Worm (Caenorhabditis elegans): Measurements from ENCODE around the gene oac-52.

Gene oac-52

ce11 chrIV:4317638-4318037 is 28.8 kb downstream of the oac-52 start:
- TF ChIP-seq ref-1 (GFP tag; conservative IDR thresholded peaks at IDR 0.05) (no peak), T22C8.4 (GFP tag; IDR thresholded peaks at IDR 0.05) (peak; percentile 79)

ce11 chrIV:4316813-4317408 is 29.5 kb downstream of the oac-52 start, which contains the start of gene Y24D9B.1:
Gene Y24D9B.1 (plus strand): TSS chrIV:4317358.
- no peak for TF ChIP-seq flt-1 (GFP tag; IDR thresholded peaks at IDR 0.05)
- TF ChIP-seq med-1 (GFP tag; optimal IDR thresholded peaks at IDR 0.05; ENCODE audit: insufficient read depth), result no peak
- TF ChIP-seq ztf-29 (GFP tag; IDR thresholded peaks at IDR 0.05), result no peak

ce11 chrIV:4307227-4307946 is 39.0 kb downstream of the oac-52 start, which contains the start of gene set-9:
Gene set-9 (plus strand): TSS chrIV:4307896.
- no peak for TF ChIP-seq flt-1 (GFP tag; IDR thresholded peaks at IDR 0.05)
- no peak for TF ChIP-seq klf-2 (GFP tag; conservative IDR thresholded peaks at IDR 0.05)
- TF ChIP-seq tab-1 (GFP tag; IDR thresholded peaks at IDR 0.05), result no peak
- TF ChIP-seq ztf-29 (GFP tag; IDR thresholded peaks at IDR 0.05), result no peak
- no peak for TF ChIP-seq cog-1 (tag; optimal IDR thresholded peaks at IDR 0.05)
- TF ChIP-seq med-1 (GFP tag; optimal IDR thresholded peaks at IDR 0.05; ENCODE audit: insufficient read depth), result no peak
- TF ChIP-seq T22C8.4 (GFP tag; IDR thresholded peaks at IDR 0.05), result no peak
- no peak for TF ChIP-seq ztf-23 (GFP tag; IDR thresholded peaks at IDR 0.05)
- no peak for TF ChIP-seq ref-1 (GFP tag; conservative IDR thresholded peaks at IDR 0.05)

ce11 chrIV:4306317-4306716 is 40.1 kb downstream of the oac-52 start:
- no peak for TF ChIP-seq klf-2 (GFP tag; conservative IDR thresholded peaks at IDR 0.05)
- no peak for TF ChIP-seq ztf-23 (GFP tag; IDR thresholded peaks at IDR 0.05)
- TF ChIP-seq cog-1 (tag; optimal IDR thresholded peaks at IDR 0.05), result no peak
- TF ChIP-seq tab-1 (GFP tag; IDR thresholded peaks at IDR 0.05), result no peak
- no peak for TF ChIP-seq flt-1 (GFP tag; IDR thresholded peaks at IDR 0.05)
- no peak for TF ChIP-seq ref-1 (GFP tag; conservative IDR thresholded peaks at IDR 0.05)
- TF ChIP-seq T22C8.4 (GFP tag; IDR thresholded peaks at IDR 0.05), result no peak
- no peak for TF ChIP-seq med-1 (GFP tag; optimal IDR thresholded peaks at IDR 0.05; ENCODE audit: insufficient read depth)
- TF ChIP-seq ztf-29 (GFP tag; IDR thresholded peaks at IDR 0.05), result no peak

ce11 chrIV:4301202-4301601 is 45.2 kb downstream of the oac-52 start, which contains the start of gene lgc-22:
Gene lgc-22 (plus strand): TSS chrIV:4301306.
- TF ChIP-seq T22C8.4 (GFP tag; IDR thresholded peaks at IDR 0.05), result no peak
- TF ChIP-seq tab-1 (GFP tag; IDR thresholded peaks at IDR 0.05), result peak; percentile 41; the same call in 1 of the 2 replicates

- no peak for TF ChIP-seq klf-2 (GFP tag; conservative IDR thresholded peaks at IDR 0.05)
- TF ChIP-seq flt-1 (GFP tag; IDR thresholded peaks at IDR 0.05), result no peak
- TF ChIP-seq cog-1 (tag; optimal IDR thresholded peaks at IDR 0.05), result no peak
- no peak for TF ChIP-seq ztf-23 (GFP tag; IDR thresholded peaks at IDR 0.05)
- no peak for TF ChIP-seq ztf-29 (GFP tag; IDR thresholded peaks at IDR 0.05)
- TF ChIP-seq T22C8.4 (GFP tag; IDR thresholded peaks at IDR 0.05), result no peak
- TF ChIP-seq tab-1 (GFP tag; IDR thresholded peaks at IDR 0.05), result no peak
- no peak for TF ChIP-seq med-1 (GFP tag; optimal IDR thresholded peaks at IDR 0.05; ENCODE audit: insufficient read depth)
- no peak for TF ChIP-seq ref-1 (GFP tag; conservative IDR thresholded peaks at IDR 0.05)
Observed at ce11 chrIV:4299994-4300393, 46.4 kb downstream of the oac-52 start.

ce11 chrIV:4298983-4299382 is 47.4 kb downstream of the oac-52 start, which contains the start of gene F15E6.9:
Gene F15E6.9 (minus strand): TSS chrIV:4299083.
- TF ChIP-seq klf-2 (GFP tag; conservative IDR thresholded peaks at IDR 0.05) (no peak), cog-1 (tag; optimal IDR thresholded peaks at IDR 0.05) (no peak), med-1 (GFP tag; optimal IDR thresholded peaks at IDR 0.05; ENCODE audit: insufficient read depth) (no peak), T22C8.4 (GFP tag; IDR thresholded peaks at IDR 0.05) (no peak), flt-1 (GFP tag; IDR thresholded peaks at IDR 0.05) (no peak), tab-1 (GFP tag; IDR thresholded peaks at IDR 0.05) (no peak), ztf-23 (GFP tag; IDR thresholded peaks at IDR 0.05) (no peak), ztf-29 (GFP tag; IDR thresholded peaks at IDR 0.05) (no peak)

ce11 chrIV:4294552-4294951 is 51.9 kb downstream of the oac-52 start, which contains the start of gene F15E6.3:
Gene F15E6.3 (plus strand): TSS chrIV:4294895.
- TF ChIP-seq T22C8.4 (GFP tag; IDR thresholded peaks at IDR 0.05) (no peak), tab-1 (GFP tag; IDR thresholded peaks at IDR 0.05) (no peak), med-1 (GFP tag; optimal IDR thresholded peaks at IDR 0.05; ENCODE audit: insufficient read depth) (no peak), cog-1 (tag; optimal IDR thresholded peaks at IDR 0.05) (no peak), klf-2 (GFP tag; conservative IDR thresholded peaks at IDR 0.05) (no peak), ztf-29 (GFP tag; IDR thresholded peaks at IDR 0.05) (no peak), flt-1 (GFP tag; IDR thresholded peaks at IDR 0.05) (no peak), ref-1 (GFP tag; conservative IDR thresholded peaks at IDR 0.05) (no peak), ztf-23 (GFP tag; IDR thresholded peaks at IDR 0.05) (no peak)

- TF ChIP-seq ztf-23 (GFP tag; IDR thresholded peaks at IDR 0.05) (no peak), ztf-29 (GFP tag; IDR thresholded peaks at IDR 0.05) (no peak), flt-1 (GFP tag; IDR thresholded peaks at IDR 0.05) (no peak), tab-1 (GFP tag; IDR thresholded peaks at IDR 0.05) (no peak), T22C8.4 (GFP tag; IDR thresholded peaks at IDR 0.05) (no peak), klf-2 (GFP tag; conservative IDR thresholded peaks at IDR 0.05) (no peak), cog-1 (tag; optimal IDR thresholded peaks at IDR 0.05) (no peak), ref-1 (GFP tag; conservative IDR thresholded peaks at IDR 0.05) (no peak), med-1 (GFP tag; optimal IDR thresholded peaks at IDR 0.05; ENCODE audit: insufficient read depth) (no peak)
Observed at ce11 chrIV:4292569-4292968, 53.8 kb downstream of the oac-52 start, which contains the start of gene F15E6.10. Gene F15E6.10 (plus strand): TSS chrIV:4292869.
